Fruit fly (Drosophila melanogaster) whole organism, embryonic: Measurements from ENCODE around the gene CG42671.

ENCODE experiments used
- Ada2b ChIP-seq: fragments of 200-800 bp; sonication (Bioruptor generic); IDR thresholded peaks from 2 replicates; pipeline ENCODE4 v1.3.6; 2022; ENCODE audit warnings: missing biosample characterization, missing genetic modification characterization
- CG10654 ChIP-seq: fragments of 200-800 bp; sonication (Bioruptor generic); optimal IDR thresholded peaks from 2 replicates; lab custom pipeline; 2016; ENCODE audit warnings: missing biosample characterization, missing genetic modification characterization
- CG11456 ChIP-seq: fragments of 200-800 bp; sonication (Bioruptor generic); IDR thresholded peaks from 3 replicates; pipeline ENCODE4 v1.3.6; 2022; ENCODE audit warnings: missing biosample characterization, missing genetic modification characterization
- CG11560 ChIP-seq: fragments of 200-800 bp; sonication (Bioruptor generic); IDR thresholded peaks from 3 replicates; pipeline ENCODE4 v1.3.6; 2022; ENCODE audit warnings: missing biosample characterization, missing genetic modification characterization
- CG11723 ChIP-seq: fragments of 200-800 bp; sonication (Bioruptor generic); optimal IDR thresholded peaks from 2 replicates; lab custom pipeline; 2017; ENCODE audit warnings: missing biosample characterization, mild to moderate bottlenecking, missing genetic modification characterization
- CG12942 ChIP-seq: fragments of 200-800 bp; sonication (Bioruptor generic); optimal IDR thresholded peaks from 3 replicates; lab custom pipeline; 2016; ENCODE audit warnings: missing biosample characterization, missing genetic modification characterization
- CG13123 ChIP-seq: fragments of 200-800 bp; sonication (Bioruptor generic); optimal IDR thresholded peaks from 2 replicates; lab custom pipeline; 2016; ENCODE audit warnings: missing biosample characterization, missing genetic modification characterization
- CG14441 ChIP-seq: fragments of 200-800 bp; sonication (Bioruptor generic); IDR thresholded peaks from 2 replicates; pipeline ENCODE4 v1.3.6; 2022; ENCODE audit warnings: missing biosample characterization, missing genetic modification characterization
- CG14710 ChIP-seq: fragments of 200-800 bp; sonication (Bioruptor generic); optimal IDR thresholded peaks from 3 replicates; lab custom pipeline; 2019; ENCODE audit warnings: missing biosample characterization, mild to moderate bottlenecking, missing genetic modification characterization, moderate library complexity
- CG15269 ChIP-seq: fragments of 200-800 bp; sonication (Bioruptor generic); optimal IDR thresholded peaks from 2 replicates; lab custom pipeline; 2018; ENCODE audit warnings: missing biosample characterization, mild to moderate bottlenecking, missing genetic modification characterization, moderate library complexity
- CG1529 ChIP-seq: fragments of 200-800 bp; sonication (Bioruptor generic); optimal IDR thresholded peaks from 3 replicates; lab custom pipeline; 2018; ENCODE audit warnings: missing biosample characterization, missing genetic modification characterization
- CG15696 ChIP-seq: fragments of 200-800 bp; sonication (Bioruptor generic); optimal IDR thresholded peaks from 2 replicates; lab custom pipeline; 2019; ENCODE audit warnings: missing biosample characterization, mild to moderate bottlenecking, missing genetic modification characterization, moderate library complexity
- CG16863 ChIP-seq: fragments of 200-800 bp; sonication (Bioruptor generic); optimal IDR thresholded peaks from 3 replicates; lab custom pipeline; 2016; ENCODE audit warnings: missing biosample characterization, missing genetic modification characterization
- CG31388 ChIP-seq: fragments of 200-800 bp; sonication (Bioruptor generic); optimal IDR thresholded peaks from 2 replicates; lab custom pipeline; 2016; ENCODE audit warnings: missing biosample characterization, missing genetic modification characterization
- CG31441 ChIP-seq: fragments of 200-800 bp; sonication (Bioruptor generic); IDR thresholded peaks from 2 replicates; pipeline ENCODE4 v1.3.6; 2022; ENCODE audit warnings: missing biosample characterization, missing genetic modification characterization
- CG4820 ChIP-seq: fragments of 200-800 bp; sonication (Bioruptor generic); optimal IDR thresholded peaks from 3 replicates; lab custom pipeline; 2016; ENCODE audit warnings: missing biosample characterization, missing genetic modification characterization
- CG7556 ChIP-seq: fragments of 200-800 bp; sonication (Bioruptor generic); optimal IDR thresholded peaks from 2 replicates; lab custom pipeline; 2017; ENCODE audit warnings: missing biosample characterization, mild to moderate bottlenecking, missing genetic modification characterization
- CG7786 ChIP-seq: fragments of 200-800 bp; sonication (Bioruptor generic); optimal IDR thresholded peaks from 2 replicates; lab custom pipeline; 2016; ENCODE audit warnings: missing biosample characterization, missing genetic modification characterization
- CG8478 ChIP-seq: fragments of >200 bp; optimal IDR thresholded peaks from 2 replicates; lab custom pipeline; 2018
- CG9797 ChIP-seq: fragments of 200-800 bp; sonication (Bioruptor generic); optimal IDR thresholded peaks from 3 replicates; lab custom pipeline; 2018; ENCODE audit warnings: missing biosample characterization, mild to moderate bottlenecking, missing genetic modification characterization
- D19B ChIP-seq: fragments of 200-800 bp; sonication (Bioruptor generic); optimal IDR thresholded peaks from 2 replicates; lab custom pipeline; 2017; ENCODE audit warnings: missing biosample characterization, mild to moderate bottlenecking, missing genetic modification characterization
- Eip74EF ChIP-seq, 2 experiments: fragments of 200-800 bp in 1 of 2; fragments of >200 bp in 1 of 2; sonication (Bioruptor generic) in 1 of 2; optimal IDR thresholded peaks; 2 replicates each; lab custom pipeline; 2017 to 2019; ENCODE audit warnings: missing biosample characterization in 2 of 2, missing genetic modification characterization in 2 of 2, mild to moderate bottlenecking in 1 of 2, moderate library complexity in 1 of 2
- Hr51 ChIP-seq, 2 experiments: fragments of 200-800 bp; sonication (Bioruptor generic); optimal IDR thresholded peaks; 2 replicates in 1 of 2; 3 replicates in 1 of 2; lab custom pipeline; 2016 to 2018; ENCODE audit warnings: missing biosample characterization in 2 of 2, missing genetic modification characterization in 2 of 2, mild to moderate bottlenecking in 1 of 2, moderate library complexity in 1 of 2
- Hsf ChIP-seq: fragments of 200-800 bp; sonication (Bioruptor generic); optimal IDR thresholded peaks from 3 replicates; lab custom pipeline; 2016; ENCODE audit warnings: missing biosample characterization, missing genetic modification characterization
- MESR4 ChIP-seq: fragments of 200-800 bp; sonication (Bioruptor generic); optimal IDR thresholded peaks from 2 replicates; lab custom pipeline; 2018; ENCODE audit warnings: missing biosample characterization, mild to moderate bottlenecking, missing genetic modification characterization, moderate library complexity
- Meics ChIP-seq: fragments of 200-800 bp; sonication (Bioruptor generic); optimal IDR thresholded peaks from 2 replicates; lab custom pipeline; 2017; ENCODE audit warnings: missing biosample characterization, mild to moderate bottlenecking, missing genetic modification characterization
- Poxn ChIP-seq: fragments of 200-800 bp; sonication (Bioruptor generic); IDR thresholded peaks from 2 replicates; pipeline ENCODE4 v1.3.6; 2022; ENCODE audit warnings: missing biosample characterization, missing genetic modification characterization
- Rx ChIP-seq: fragments of 200-800 bp; sonication (Bioruptor generic); IDR thresholded peaks from 2 replicates; pipeline ENCODE4 v1.3.6; 2022; ENCODE audit warnings: missing biosample characterization, missing genetic modification characterization
- Scr ChIP-seq: fragments of 200-800 bp; sonication (Bioruptor generic); IDR thresholded peaks from 2 replicates; pipeline ENCODE4 v1.3.6; 2022; ENCODE audit warnings: missing biosample characterization, missing genetic modification characterization; ENCODE audit not compliant: partially characterized antibody
- Xrp1 ChIP-seq: fragments of 200-800 bp; sonication (Bioruptor generic); IDR thresholded peaks from 2 replicates; pipeline ENCODE4 v1.3.6; 2022; ENCODE audit warnings: missing biosample characterization, missing genetic modification characterization
- ab ChIP-seq: fragments of 200-800 bp; sonication (Bioruptor generic); optimal IDR thresholded peaks from 2 replicates; lab custom pipeline; 2016; ENCODE audit warnings: missing biosample characterization, missing genetic modification characterization
- ci ChIP-seq: fragments of 200-800 bp; sonication (Bioruptor generic); IDR thresholded peaks from 3 replicates; pipeline ENCODE4 v1.3.6; 2022; ENCODE audit warnings: missing biosample characterization, missing genetic modification characterization
- dan ChIP-seq: fragments of 200-800 bp; sonication (Bioruptor generic); IDR thresholded peaks from 2 replicates; pipeline ENCODE4 v1.3.6; 2022; ENCODE audit warnings: missing biosample characterization, missing genetic modification characterization
- dpn ChIP-seq, 2 experiments: fragments of 200-800 bp; sonication (Bioruptor generic); optimal IDR thresholded peaks; 3 replicates each; lab custom pipeline; 2016; ENCODE audit warnings: missing biosample characterization in 2 of 2, missing genetic modification characterization in 2 of 2
- en ChIP-seq: fragments of 200-800 bp; sonication (Bioruptor generic); optimal IDR thresholded peaks from 2 replicates; lab custom pipeline; 2016; ENCODE audit warnings: missing biosample characterization, missing genetic modification characterization
- fd102C ChIP-seq: fragments of 200-800 bp; sonication (Bioruptor generic); optimal IDR thresholded peaks from 2 replicates; lab custom pipeline; 2018; ENCODE audit warnings: missing biosample characterization, mild to moderate bottlenecking, missing genetic modification characterization, moderate library complexity
- fd64A ChIP-seq: fragments of 200-800 bp; sonication (Bioruptor generic); optimal IDR thresholded peaks from 3 replicates; lab custom pipeline; 2018; ENCODE audit warnings: missing biosample characterization, mild to moderate bottlenecking, missing genetic modification characterization
- fd96Cb ChIP-seq: fragments of 200-800 bp; sonication (Bioruptor generic); optimal IDR thresholded peaks from 2 replicates; lab custom pipeline; 2018; ENCODE audit warnings: missing biosample characterization, mild to moderate bottlenecking, missing genetic modification characterization, moderate library complexity
- grau ChIP-seq: fragments of 200-800 bp; optimal IDR thresholded peaks from 3 replicates; lab custom pipeline; 2019; ENCODE audit warnings: missing biosample characterization, mild to moderate bottlenecking, missing genetic modification characterization, moderate library complexity
- gro ChIP-seq: fragments of 200-800 bp; sonication (Bioruptor generic); optimal IDR thresholded peaks from 2 replicates; lab custom pipeline; 2016; ENCODE audit warnings: missing biosample characterization, missing genetic modification characterization
- her ChIP-seq: fragments of 200-800 bp; sonication (Bioruptor generic); optimal IDR thresholded peaks from 2 replicates; lab custom pipeline; 2016; ENCODE audit warnings: missing biosample characterization, missing genetic modification characterization
- klu ChIP-seq: fragments of 200-800 bp; sonication (Bioruptor generic); IDR thresholded peaks from 2 replicates; pipeline ENCODE4 v1.3.6; 2022; ENCODE audit warnings: missing biosample characterization, missing genetic modification characterization
- luna ChIP-seq: fragments of 200-800 bp; sonication (Bioruptor generic); optimal IDR thresholded peaks from 2 replicates; lab custom pipeline; 2016; ENCODE audit warnings: missing biosample characterization, missing genetic modification characterization
- nau ChIP-seq: fragments of 200-800 bp; sonication (Bioruptor generic); optimal IDR thresholded peaks from 3 replicates; lab custom pipeline; 2017; ENCODE audit warnings: missing biosample characterization, mild to moderate bottlenecking, missing genetic modification characterization, missing genetic modification reagents
- nmo ChIP-seq: fragments of 200-800 bp; sonication (Bioruptor generic); optimal IDR thresholded peaks from 2 replicates; lab custom pipeline; 2018; ENCODE audit warnings: missing biosample characterization, mild to moderate bottlenecking, missing genetic modification characterization, moderate library complexity
- psq ChIP-seq: fragments of 200-800 bp; sonication (Bioruptor generic); optimal IDR thresholded peaks from 2 replicates; lab custom pipeline; 2017; ENCODE audit warnings: missing biosample characterization, missing genetic modification characterization
- salm ChIP-seq: fragments of 200-800 bp; sonication (Bioruptor generic); optimal IDR thresholded peaks from 2 replicates; lab custom pipeline; 2018; ENCODE audit warnings: missing biosample characterization, mild to moderate bottlenecking, missing genetic modification characterization
- sd ChIP-seq: fragments of 200-800 bp; sonication (Bioruptor generic); optimal IDR thresholded peaks from 3 replicates; lab custom pipeline; 2018; ENCODE audit warnings: missing biosample characterization, mild to moderate bottlenecking, missing genetic modification characterization, moderate library complexity
- sna ChIP-seq: fragments of 200-800 bp; sonication (Bioruptor generic); IDR thresholded peaks from 2 replicates; pipeline ENCODE4 v1.3.6; 2022; ENCODE audit warnings: missing biosample characterization, missing genetic modification characterization; ENCODE audit not compliant: partially characterized antibody
- sr ChIP-seq: fragments of 200-800 bp; sonication (Bioruptor generic); IDR thresholded peaks from 3 replicates; pipeline ENCODE4 v1.3.6; 2022; ENCODE audit warnings: missing biosample characterization, missing genetic modification characterization

Gene CG42671

DNA sequence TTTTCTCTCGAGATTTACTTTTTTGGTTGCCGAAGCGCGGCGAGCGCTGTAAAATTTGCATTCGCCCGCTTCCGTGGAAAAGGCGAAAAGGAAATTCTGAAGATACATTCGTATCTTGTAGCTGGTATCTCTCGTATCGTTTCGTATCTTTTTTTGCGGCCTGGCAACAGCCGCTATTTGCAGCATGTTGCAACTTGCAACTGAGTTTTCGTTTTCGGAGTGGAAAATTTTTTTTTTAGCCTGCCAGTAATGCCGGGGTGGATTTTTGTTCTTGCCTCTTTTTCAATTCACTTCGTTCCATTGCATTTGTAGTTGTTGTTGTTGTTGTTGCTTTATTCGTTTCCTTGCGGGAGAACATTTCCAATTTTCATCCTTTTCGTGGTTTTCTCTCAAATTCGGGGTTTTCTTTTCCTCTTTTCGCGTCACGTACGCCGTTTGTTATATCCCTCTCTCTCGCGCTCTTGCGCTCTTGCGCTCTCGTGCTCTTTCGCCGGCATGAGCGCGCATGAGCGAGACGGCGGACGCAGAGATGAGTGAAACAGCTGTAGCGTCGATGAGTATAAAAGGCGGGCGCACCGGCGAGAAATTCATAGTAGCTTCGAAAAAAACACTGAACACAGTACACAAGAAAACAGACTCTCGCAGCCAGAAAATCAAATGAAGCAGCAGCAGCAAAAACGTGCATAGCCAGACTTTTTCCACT lies 37.6 kb downstream of the CG42671 start, which contains the start of gene scyl (continued):
- TF ChIP-seq ci (peak; percentile 90), psq (peak; percentile 62), CG9797 (GFP tag; lab: Kevin White, UChicago) (no peak), gro (GFP tag; lab: Kevin White, UChicago) (peak; percentile 77), MESR4 (peak; percentile 14), klu (GFP tag; lab: Robert Waterston, UW) (no peak), sr (GFP tag; lab: Robert Waterston, UW) (peak; percentile 60; the same call in 2 of the 3 replicates), fd64A (GFP tag; lab: Kevin White, UChicago) (peak; percentile 74), CG7556 (peak; percentile 22), CG14710 (tag; lab: Kevin White, UChicago) (no peak), Meics (peak; percentile 54), fd102C (peak; percentile 29), CG4820 (GFP tag; lab: Kevin White, UChicago) (no peak), CG10654 (GFP tag; lab: Kevin White, UChicago) (no peak), dpn (GFP tag; optimal IDR thresholded peaks at IDR 0.05; lab: Kevin White, UChicago) (peak; percentile 46 to 59), Xrp1 (GFP tag; lab: Robert Waterston, UW) (peak; percentile 29), CG1529 (GFP tag; lab: Kevin White, UChicago) (peak; percentile 24), Hsf (GFP tag; lab: Kevin White, UChicago) (no peak), CG16863 (GFP tag; lab: Kevin White, UChicago) (peak; percentile 26), CG11456 (GFP tag; lab: Robert Waterston, UW) (no peak; the same call in 2 of the 3 replicates), nmo (GFP tag; lab: Kevin White, UChicago) (peak; percentile 13), CG15269 (tag; lab: Kevin White, UChicago) (peak; percentile 53), CG13123 (peak; percentile 23), CG8478 (lab: Kevin White, UChicago) (no peak), CG12942 (GFP tag; lab: Kevin White, UChicago) (peak; percentile 8), Hr51 (GFP tag; optimal IDR thresholded peaks at IDR 0.05; lab: Kevin White, UChicago) (peak; percentile 23 to 26), sd (peak; percentile 57), Scr (GFP tag; lab: Robert Waterston, UW) (peak; percentile 55; the same call in 1 of the 2 replicates), CG7786 (GFP tag; lab: Kevin White, UChicago) (peak; percentile 11), D19B (no peak), Poxn (GFP tag; lab: Robert Waterston, UW) (no peak), salm (tag; lab: Kevin White, UChicago) (peak; percentile 50), CG31388 (GFP tag; lab: Kevin White, UChicago) (no peak), sna (GFP tag; lab: Robert Waterston, UW) (peak; percentile 74), dan (no peak), en (no peak), CG31441 (GFP tag; lab: Robert Waterston, UW) (no peak), Ada2b (0 out of 2 replicates have a peak, but pooled peaks have one; percentile 27), her (GFP tag; lab: Kevin White, UChicago) (peak; percentile 90), CG14441 (GFP tag; lab: Robert Waterston, UW) (peak; percentile 32; the same call in 1 of the 2 replicates), fd96Cb (tag; lab: Kevin White, UChicago) (no peak), ab (GFP tag; lab: Kevin White, UChicago) (peak; percentile 3), CG15696 (tag; lab: Kevin White, UChicago) (no peak), luna (GFP tag; lab: Kevin White, UChicago) (no peak), grau (tag; lab: Kevin White, UChicago) (peak; percentile 48), CG11560 (tag; lab: Robert Waterston, UW) (no peak), Eip74EF (GFP tag; optimal IDR thresholded peaks at IDR 0.05; lab: Kevin White, UChicago) (peak in 1 of 2 experiments; percentile 62), Rx (GFP tag; lab: Robert Waterston, UW) (no peak; the same call in 1 of the 2 replicates), nau (peak; percentile 78), CG11723 (GFP tag; lab: Kevin White, UChicago) (peak; percentile 37)
